Worm (Caenorhabditis elegans): ENCODE results near the gene Y73F8A.26.
A peak's percentile ranks its signal among the peaks of the same experiment; 100 is the strongest.

Gene Y73F8A.26

DNA sequence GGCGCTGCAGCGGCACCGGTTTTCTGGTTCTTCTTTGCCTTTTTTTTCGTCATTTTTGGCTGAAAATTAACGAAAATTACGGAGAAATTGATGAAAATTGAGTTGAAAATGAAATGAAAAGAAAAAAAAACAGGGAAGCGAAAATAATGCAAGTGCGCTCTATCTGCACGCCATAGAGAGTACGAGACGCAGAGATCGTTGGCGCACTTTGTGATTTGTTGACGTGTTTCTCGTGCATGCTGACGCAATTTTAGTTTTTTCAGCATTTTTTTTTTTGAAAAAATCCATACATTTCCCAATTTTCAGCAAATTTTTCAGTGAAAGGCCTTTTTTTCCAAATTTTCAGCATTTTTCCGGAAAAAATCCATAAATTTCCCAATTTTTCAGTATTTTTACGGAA is 2.0 kb upstream of the Y73F8A.26 start, which contains the start of gene ntl-11 (continued):
- TF ChIP-seq efl-1 (GFP tag; optimal IDR thresholded peaks at IDR 0.05): peak; percentile 67
- TF ChIP-seq akir-1 (GFP tag; optimal IDR thresholded peaks at IDR 0.05): no peak
- peak; percentile 82 for TF ChIP-seq Y56A3A.18 (GFP tag; IDR thresholded peaks at IDR 0.05)
- TF ChIP-seq T26A5.8 (tag; optimal IDR thresholded peaks at IDR 0.05): no peak
- peak; percentile 96 for TF ChIP-seq tlf-1 (GFP tag; optimal IDR thresholded peaks at IDR 0.05)
- no peak for TF ChIP-seq nhr-179 (tag; optimal IDR thresholded peaks at IDR 0.05)
- TF ChIP-seq F39B2.1 (GFP tag; IDR thresholded peaks at IDR 0.05): 0 out of 2 replicates have a peak, but pooled peaks have one; percentile 30
- TF ChIP-seq sptf-2 (GFP tag; optimal IDR thresholded peaks at IDR 0.05): no peak
- peak; percentile 99 for TF ChIP-seq attf-5 (GFP tag; optimal IDR thresholded peaks at IDR 0.05)
- TF ChIP-seq ztf-25 (GFP tag; IDR thresholded peaks at IDR 0.05): no peak
- TF ChIP-seq lsl-1 (GFP tag; optimal IDR thresholded peaks at IDR 0.05): peak; percentile 72
- TF ChIP-seq snpc-1.1 (tag; optimal IDR thresholded peaks at IDR 0.05; ENCODE audit: insufficient read depth): peak; percentile 79
- 0 out of 2 replicates have a peak, but pooled peaks have one; percentile 88 for TF ChIP-seq bed-1 (GFP tag; IDR thresholded peaks at IDR 0.05)
- no peak for TF ChIP-seq sdz-38 (tag; optimal IDR thresholded peaks at IDR 0.05)
- peak; percentile 59 to 81 for TF ChIP-seq let-607 (tag; optimal IDR thresholded peaks at IDR 0.05)

DNA sequence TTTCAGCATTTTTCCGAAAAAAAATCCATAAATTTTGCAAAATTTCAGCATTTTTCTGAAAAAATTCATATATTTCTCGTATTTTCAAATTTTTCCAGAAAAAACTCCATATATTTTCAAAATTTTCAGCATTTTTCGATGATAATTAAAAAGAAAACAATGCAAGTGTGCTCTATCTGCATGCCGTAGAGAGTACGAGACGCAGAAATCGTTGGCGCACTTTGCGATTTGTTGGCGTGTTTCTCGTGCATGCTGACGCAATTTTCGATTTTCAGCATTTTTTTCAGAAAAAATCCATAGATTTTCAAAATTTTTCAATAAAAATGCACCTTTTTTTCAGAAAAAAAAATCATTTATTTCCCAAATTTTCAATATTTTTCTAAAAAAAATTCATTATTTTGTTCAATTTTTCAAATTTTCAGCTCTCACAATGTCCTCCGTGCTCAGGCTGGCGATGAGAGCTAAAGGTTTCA is 1.0 kb upstream of the Y73F8A.26 start, which contains the start of gene Y73F8A.27:
TSS of gene Y73F8A.27 (plus strand) at position 423 of the 473 bp plus-strand sequence.
- no peak for TF ChIP-seq sea-2 (GFP tag; IDR thresholded peaks at IDR 0.05)
- TF ChIP-seq ceh-100 (GFP tag; IDR thresholded peaks at IDR 0.05): peak; percentile 78
- no peak for TF ChIP-seq Y79H2A.3 (GFP tag; conservative IDR thresholded peaks at IDR 0.05)
- peak in 1 of 2 experiments; percentile 80 for TF ChIP-seq let-607 (tag; optimal IDR thresholded peaks at IDR 0.05)
- TF ChIP-seq efl-1 (GFP tag; optimal IDR thresholded peaks at IDR 0.05): peak; percentile 24
- TF ChIP-seq xnd-1 (tag; optimal IDR thresholded peaks at IDR 0.05): peak; percentile 4
- no peak for TF ChIP-seq ztf-25 (GFP tag; IDR thresholded peaks at IDR 0.05)
- TF ChIP-seq egrh-3 (GFP tag; IDR thresholded peaks at IDR 0.05): no peak
- TF ChIP-seq nfyb-1 (GFP tag; IDR thresholded peaks at IDR 0.05): peak; percentile 92
- no peak for TF ChIP-seq ztf-3 (GFP tag; optimal IDR thresholded peaks at IDR 0.05)
- TF ChIP-seq F23B12.7 (tag; optimal IDR thresholded peaks at IDR 0.05; ENCODE audit: insufficient read depth): peak; percentile 68
- peak; percentile 74 for TF ChIP-seq K12H6.12 (tag; optimal IDR thresholded peaks at IDR 0.05)
- TF ChIP-seq ekl-4 (GFP tag; IDR thresholded peaks at IDR 0.05): peak; percentile 78
- TF ChIP-seq ccch-3 (GFP tag; optimal IDR thresholded peaks at IDR 0.05): no peak
- no peak for TF ChIP-seq F57A8.1 (GFP tag; optimal IDR thresholded peaks at IDR 0.05)
- peak; percentile 98 for TF ChIP-seq hmg-1.2 (GFP tag; IDR thresholded peaks at IDR 0.05)
- TF ChIP-seq snpc-1.1 (tag; optimal IDR thresholded peaks at IDR 0.05; ENCODE audit: insufficient read depth): peak; percentile 63
- no peak for TF ChIP-seq akir-1 (GFP tag; optimal IDR thresholded peaks at IDR 0.05)
- peak; percentile 58 for TF ChIP-seq F33H1.4 (GFP tag; IDR thresholded peaks at IDR 0.05)
- TF ChIP-seq nfya-2 (GFP tag; IDR thresholded peaks at IDR 0.05): no peak
- peak; percentile 87 for TF ChIP-seq snpc-4 (GFP tag; optimal IDR thresholded peaks at IDR 0.05)
- TF ChIP-seq snpc-4 (tag; optimal IDR thresholded peaks at IDR 0.05): peak; percentile 86 to 94 (median 90)
- TF ChIP-seq hlh-26 (GFP tag; conservative IDR thresholded peaks at IDR 0.05): no peak
- no peak for TF ChIP-seq dpff-1 (tag; optimal IDR thresholded peaks at IDR 0.05)
- peak; percentile 26; the same call in 1 of the 2 replicates for TF ChIP-seq zfh-2 (GFP tag; conservative IDR thresholded peaks at IDR 0.05)
- peak; percentile 89 for TF ChIP-seq dox-1 (GFP tag; IDR thresholded peaks at IDR 0.05)
- peak; percentile 62 for TF ChIP-seq madf-6 (GFP tag; IDR thresholded peaks at IDR 0.05)
- peak; percentile 59; the same call in 1 of the 2 replicates for TF ChIP-seq ztf-28 (GFP tag; IDR thresholded peaks at IDR 0.05)
- TF ChIP-seq repo-1 (tag; optimal IDR thresholded peaks at IDR 0.05): peak; percentile 77
- TF ChIP-seq ZK185.1 (tag; optimal IDR thresholded peaks at IDR 0.05; ENCODE audit: poor library complexity, severe bottlenecking): peak; percentile 73
- TF ChIP-seq Y53G8AR.9 (GFP tag; conservative IDR thresholded peaks at IDR 0.05): peak; percentile 93
- TF ChIP-seq tbp1 (GFP tag; optimal IDR thresholded peaks at IDR 0.05): peak; percentile 75
- TF ChIP-seq madf-10 (tag; optimal IDR thresholded peaks at IDR 0.05): peak; percentile 58
- peak; percentile 62 for TF ChIP-seq F10E7.11 (tag; optimal IDR thresholded peaks at IDR 0.05)
- no peak for TF ChIP-seq ceh-40 (GFP tag; IDR thresholded peaks at IDR 0.05)
- TF ChIP-seq let-526 (GFP tag; IDR thresholded peaks at IDR 0.05): 0 out of 2 replicates have a peak, but pooled peaks have one; percentile 50
